Worm (Caenorhabditis elegans) whole organism, L2 larva: Measurements from ENCODE around the gene nhr-231.

Experiments
- F13H6.1 ChIP-seq: sonication (generic microtip); optimal IDR thresholded peaks from 2 replicates; lab custom pipeline; 2016; ENCODE audit warnings: missing genetic modification characterization, missing compliant biosample characterization
- ZK546.5 ChIP-seq: sonication (generic microtip); optimal IDR thresholded peaks from 2 replicates; lab custom pipeline; 2017; ENCODE audit warnings: missing biosample characterization, missing genetic modification characterization
- ama-1 ChIP-seq: fragments of 150-350 bp; optimal IDR thresholded peaks from 2 replicates; lab custom pipeline; 2018; ENCODE audit warnings: inconsistent platforms
- egl-27 ChIP-seq: sonication (generic microtip); optimal IDR thresholded peaks from 3 replicates; lab custom pipeline; 2017; ENCODE audit warnings: missing biosample characterization, missing genetic modification reagents, missing genetic modification characterization
- lin-13 ChIP-seq: fragments of 150-350 bp; optimal IDR thresholded peaks from 2 replicates; lab custom pipeline; 2014; ENCODE audit warnings: missing biosample characterization, missing genetic modification reagents, missing genetic modification characterization
- lin-39 ChIP-seq: fragments of 150-350 bp; optimal IDR thresholded peaks from 2 replicates; lab custom pipeline; 2014; ENCODE audit warnings: missing biosample characterization, missing genetic modification reagents, missing genetic modification characterization
- nhr-12 ChIP-seq: fragments of 150-350 bp; optimal IDR thresholded peaks from 2 replicates; lab custom pipeline; 2014; ENCODE audit warnings: missing biosample characterization, missing genetic modification characterization
- peb-1 ChIP-seq: fragments of 150-350 bp; optimal IDR thresholded peaks from 2 replicates; lab custom pipeline; 2014; ENCODE audit warnings: missing biosample characterization, missing genetic modification characterization
- unc-39 ChIP-seq: fragments of 150-350 bp; optimal IDR thresholded peaks from 2 replicates; lab custom pipeline; 2014; ENCODE audit warnings: missing biosample characterization, missing genetic modification characterization
- unc-55 ChIP-seq: fragments of 150-350 bp; sonication (generic microtip); optimal IDR thresholded peaks from 3 replicates; lab custom pipeline; 2014; ENCODE audit warnings: missing biosample characterization, missing genetic modification reagents, missing genetic modification characterization

ce11 chrV:18771390-18771789 is 19.4 kb upstream of the nhr-231 start, which contains the start of gene clec-256:
- TF ChIP-seq F13H6.1 (no peak), lin-13 (GFP tag; lab: Kevin White, UChicago) (no peak), ZK546.5 (tag; lab: Kevin White, UChicago) (no peak), ama-1 (lab: Kevin White, UChicago) (no peak), peb-1 (tag; lab: Kevin White, UChicago) (no peak), nhr-12 (no peak), lin-39 (tag; lab: Kevin White, UChicago) (no peak), egl-27 (tag; lab: Kevin White, UChicago) (no peak), unc-39 (tag; lab: Kevin White, UChicago) (no peak), unc-55 (no peak)
